Worm (Caenorhabditis elegans) whole organism, L1 larva: Measurements from ENCODE around the gene K10D6.3.

Experiments
- C16A3.4 ChIP-seq: fragments of 150-350 bp; optimal IDR thresholded peaks from 2 replicates; lab custom pipeline; 2014; ENCODE audit warnings: missing biosample characterization, missing genetic modification characterization
- aha-1 ChIP-seq: fragments of 150-350 bp; optimal IDR thresholded peaks from 2 replicates; lab custom pipeline; 2014; ENCODE audit warnings: missing biosample characterization, missing genetic modification characterization
- aly-2 ChIP-seq: fragments of 150-350 bp; optimal IDR thresholded peaks from 2 replicates; lab custom pipeline; 2014; ENCODE audit warnings: missing biosample characterization, missing genetic modification characterization
- ceh-8 ChIP-seq: fragments of 200-800 bp; sonication (Bioruptor generic); optimal IDR thresholded peaks from 2 replicates; lab custom pipeline; 2018; ENCODE audit warnings: mild to moderate bottlenecking, missing genetic modification characterization, moderate library complexity, missing compliant biosample characterization
- hpl-2 ChIP-seq: fragments of 150-350 bp; optimal IDR thresholded peaks from 2 replicates; lab custom pipeline; 2014; ENCODE audit warnings: missing biosample characterization, missing genetic modification reagents, missing genetic modification characterization
- lin-39 ChIP-seq: fragments of 150-350 bp; optimal IDR thresholded peaks from 2 replicates; lab custom pipeline; 2014; ENCODE audit warnings: missing biosample characterization, missing genetic modification reagents, missing genetic modification characterization
- mdl-1 ChIP-seq, 2 experiments: fragments of 150-350 bp; optimal IDR thresholded peaks; 2 replicates each; lab custom pipeline; 2014 to 2017; ENCODE audit warnings: missing biosample characterization in 2 of 2, missing genetic modification characterization in 2 of 2, inconsistent platforms in 1 of 2
- nhr-237 ChIP-seq: fragments of 150-350 bp; optimal IDR thresholded peaks from 2 replicates; lab custom pipeline; 2014; ENCODE audit warnings: missing biosample characterization, missing genetic modification characterization
- snpc-4 ChIP-seq: fragments of 150-350 bp; optimal IDR thresholded peaks from 2 replicates; lab custom pipeline; 2014; ENCODE audit warnings: missing biosample characterization, missing genetic modification characterization

- TF ChIP-seq snpc-4 (tag; lab: Kevin White, UChicago) (no peak), hpl-2 (no peak), aha-1 (no peak), ceh-8 (GFP tag; lab: Kevin White, UChicago) (no peak), nhr-237 (tag; lab: Kevin White, UChicago) (no peak), aly-2 (tag; lab: Kevin White, UChicago) (no peak), C16A3.4 (tag; lab: Kevin White, UChicago) (no peak), mdl-1 (tag; optimal IDR thresholded peaks at IDR 0.05; lab: Kevin White, UChicago) (no peak), lin-39 (tag; lab: Kevin White, UChicago) (no peak)
These were observed 44.9 kb upstream of the K10D6.3 start, which contains the start of gene srg-38 for ce11 chrV:11155553-11155952.
